Worm (Caenorhabditis elegans) whole organism, young adult: Measurements from ENCODE around the gene kdp-1.

Source experiments
- F52B5.7 ChIP-seq: sonication (generic microtip); optimal IDR thresholded peaks from 2 replicates; lab custom pipeline; 2016; ENCODE audit warnings: mild to moderate bottlenecking, missing genetic modification characterization, missing compliant biosample characterization
- F57C9.4 ChIP-seq: sonication (generic microtip); optimal IDR thresholded peaks from 2 replicates; lab custom pipeline; 2017; ENCODE audit warnings: mild to moderate bottlenecking, missing genetic modification characterization, missing compliant biosample characterization
- T26A5.8 ChIP-seq: sonication (generic microtip); optimal IDR thresholded peaks from 2 replicates; lab custom pipeline; 2016; ENCODE audit warnings: missing genetic modification characterization, missing compliant biosample characterization
- ama-1 ChIP-seq, 3 experiments: fragments of 150-350 bp in 1 of 3; sonication (generic microtip) in 2 of 3; optimal IDR thresholded peaks; 2 replicates each; lab custom pipeline; 2014 to 2018; ENCODE audit warnings: missing biosample characterization in 2 of 3, missing genetic modification characterization in 2 of 3, missing genetic modification reagents in 2 of 3
- aptf-3 ChIP-seq: fragments of 200-800 bp; sonication (Bioruptor generic); IDR thresholded peaks from 2 replicates; pipeline ENCODE4 v1.3.6; 2022; ENCODE audit warnings: missing genetic modification characterization, missing compliant biosample characterization
- bed-1 ChIP-seq: fragments of 200-800 bp; sonication (Bioruptor generic); IDR thresholded peaks from 2 replicates; pipeline ENCODE4 v1.3.6; 2022; ENCODE audit warnings: missing genetic modification reagents, missing genetic modification characterization, missing compliant biosample characterization
- ceh-79 ChIP-seq: sonication (generic microtip); optimal IDR thresholded peaks from 2 replicates; lab custom pipeline; 2017; ENCODE audit warnings: mild to moderate bottlenecking, missing genetic modification characterization, missing compliant biosample characterization
- lin-35 ChIP-seq, 3 experiments: fragments of 150-350 bp in 2 of 3; sonication (generic microtip) in 1 of 3; optimal IDR thresholded peaks; 2 replicates each; lab custom pipeline; 2014 to 2018; ENCODE audit warnings: missing biosample characterization in 3 of 3, missing genetic modification characterization in 3 of 3, missing genetic modification reagents in 3 of 3
- lir-1 ChIP-seq: fragments of 200-800 bp; sonication (Bioruptor generic); conservative IDR thresholded peaks from 2 replicates; pipeline ENCODE4 v1.3.6; 2022; ENCODE audit warnings: missing genetic modification reagents, missing genetic modification characterization, missing compliant biosample characterization
- madf-6 ChIP-seq: fragments of 200-800 bp; sonication (Bioruptor generic); IDR thresholded peaks from 2 replicates; pipeline ENCODE4 v1.3.6; 2022; ENCODE audit warnings: missing genetic modification reagents, missing genetic modification characterization, missing compliant biosample characterization
- rec-8 ChIP-seq, 2 experiments: sonication (generic microtip); optimal IDR thresholded peaks; 2 replicates each; lab custom pipeline; 2016; ENCODE audit warnings: mild to moderate bottlenecking in 2 of 2, missing genetic modification characterization in 2 of 2, missing genetic modification reagents in 2 of 2, missing genotype in 2 of 2, missing biosample characterization in 1 of 2, missing compliant biosample characterization in 1 of 2, moderate library complexity in 1 of 2
- snpc-4 ChIP-seq, 5 experiments: fragments of 150-350 bp in 1 of 5; sonication (generic microtip) in 4 of 5; optimal IDR thresholded peaks; 2 replicates each; lab custom pipeline; 2014 to 2018; ENCODE audit warnings: missing genetic modification characterization in 5 of 5, missing biosample characterization in 3 of 5, antibody characterized with exemption in 2 of 5, mild to moderate bottlenecking in 2 of 5, missing compliant biosample characterization in 2 of 5, missing genotype in 2 of 5, moderate library complexity in 2 of 5, missing genetic modification reagents in 1 of 5

DNA sequence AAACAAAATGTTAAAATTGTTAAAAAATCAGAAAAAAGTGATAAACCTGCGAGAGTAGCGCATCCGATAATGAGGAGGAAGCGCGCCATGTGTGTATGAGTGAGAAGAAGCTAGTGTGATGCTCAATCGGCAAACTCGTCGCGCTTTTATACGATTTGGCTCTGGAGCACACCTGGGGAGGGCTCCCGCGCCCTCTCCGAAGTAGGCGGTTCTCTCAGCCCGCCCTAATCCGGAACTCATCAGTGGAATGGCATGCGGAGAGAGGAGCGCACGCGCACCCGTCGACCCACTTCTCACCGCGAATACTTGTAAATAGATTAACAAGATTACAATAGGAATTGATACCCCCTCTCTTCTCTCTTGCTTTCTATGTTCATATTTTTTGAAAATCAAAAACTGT, 31.3 kb downstream of the kdp-1 start, which contains the start of gene pqn-74:
- TF ChIP-seq F57C9.4 (tag; lab: Kevin White, UChicago) (no peak), ama-1 (optimal IDR thresholded peaks at IDR 0.05; lab: Kevin White, UChicago) (no peak), ama-1 (GFP tag; optimal IDR thresholded peaks at IDR 0.05; lab: Kevin White, UChicago) (no peak), F52B5.7 (tag; lab: Kevin White, UChicago) (peak; percentile 8), lir-1 (GFP tag; lab: Robert Waterston, UW) (no peak), madf-6 (GFP tag; lab: Robert Waterston, UW) (no peak), T26A5.8 (no peak), lin-35 (GFP tag; optimal IDR thresholded peaks at IDR 0.05; lab: Kevin White, UChicago) (no peak), ceh-79 (tag; lab: Kevin White, UChicago) (no peak), bed-1 (GFP tag; lab: Robert Waterston, UW) (no peak), snpc-4 (GFP tag; optimal IDR thresholded peaks at IDR 0.05; lab: Kevin White, UChicago) (no peak), snpc-4 (tag; optimal IDR thresholded peaks at IDR 0.05; lab: Kevin White, UChicago) (no peak), aptf-3 (GFP tag; lab: Robert Waterston, UW) (no peak), rec-8 (tag; optimal IDR thresholded peaks at IDR 0.05; lab: Kevin White, UChicago) (no peak)
